Fruit fly (Drosophila melanogaster): Measurements from ENCODE around the gene msi.

Gene msi

dm6 chr3R:25651414-25651813, 135.5 kb downstream of the msi start (continued):
- TF ChIP-seq hkb (optimal IDR thresholded peaks at IDR 0.05) (no peak), hkb (GFP tag; IDR thresholded peaks at IDR 0.05) (peak; percentile 60), CG17802 (tag; optimal IDR thresholded peaks at IDR 0.05) (no peak), CG9609 (GFP tag; optimal IDR thresholded peaks at IDR 0.05) (no peak), disco-r (GFP tag; optimal IDR thresholded peaks at IDR 0.05) (no peak), CHES-1-like (GFP tag; optimal IDR thresholded peaks at IDR 0.05) (no peak), pum (GFP tag; optimal IDR thresholded peaks at IDR 0.05) (no peak), nom (GFP tag; optimal IDR thresholded peaks at IDR 0.05) (no peak), p53 (GFP tag; optimal IDR thresholded peaks at IDR 0.05) (no peak), sens-2 (GFP tag; IDR thresholded peaks at IDR 0.05) (0 out of 2 replicates have a peak, but pooled peaks have one; percentile 28), kni (GFP tag; optimal IDR thresholded peaks at IDR 0.05) (no peak), sim (GFP tag; IDR thresholded peaks at IDR 0.05) (no peak), CG10543 (GFP tag; optimal IDR thresholded peaks at IDR 0.05) (no peak), BtbVII (GFP tag; optimal IDR thresholded peaks at IDR 0.05) (no peak), CG13123 (GFP tag; optimal IDR thresholded peaks at IDR 0.05) (no peak), Poxn (GFP tag; IDR thresholded peaks at IDR 0.05) (no peak), zf30C (GFP tag; optimal IDR thresholded peaks at IDR 0.05) (no peak), CG9876 (GFP tag; optimal IDR thresholded peaks at IDR 0.05) (no peak), CG18764 (GFP tag; optimal IDR thresholded peaks at IDR 0.05) (no peak), CG2712 (tag; optimal IDR thresholded peaks at IDR 0.05) (peak; percentile 34), CG14441 (GFP tag; IDR thresholded peaks at IDR 0.05) (0 out of 2 replicates have a peak, but pooled peaks have one; percentile 16), Fer2 (tag; optimal IDR thresholded peaks at IDR 0.05) (no peak), slbo (GFP tag; IDR thresholded peaks at IDR 0.05) (peak; percentile 28; the same call in 1 of the 2 replicates), cas (GFP tag; IDR thresholded peaks at IDR 0.05) (no peak), sens (GFP tag) (peak; percentile 27), prd (optimal IDR thresholded peaks at IDR 0.05) (no peak), prd (GFP tag; IDR thresholded peaks at IDR 0.05) (peak; percentile 33; the same call in 2 of the 3 replicates), Xrp1 (GFP tag; IDR thresholded peaks at IDR 0.05) (peak; percentile 53; the same call in 1 of the 2 replicates), exex (tag; optimal IDR thresholded peaks at IDR 0.05) (no peak), Dp (GFP tag; optimal IDR thresholded peaks at IDR 0.05) (no peak), NfI (GFP tag; optimal IDR thresholded peaks at IDR 0.05) (no peak), crc (GFP tag; optimal IDR thresholded peaks at IDR 0.05) (no peak), CG14014 (GFP tag; IDR thresholded peaks at IDR 0.05) (0 out of 2 replicates have a peak, but pooled peaks have one; percentile 25), cad (GFP tag; optimal IDR thresholded peaks at IDR 0.05) (no peak), CG32767 (GFP tag; IDR thresholded peaks at IDR 0.05) (no peak), CG31224 (GFP tag; IDR thresholded peaks at IDR 0.05) (0 out of 2 replicates have a peak, but pooled peaks have one; percentile 21), Atf3 (GFP tag; optimal IDR thresholded peaks at IDR 0.05) (no peak), gce (GFP tag; IDR thresholded peaks at IDR 0.05) (no peak), CG3847 (GFP tag; IDR thresholded peaks at IDR 0.05) (no peak; the same call in 1 of the 2 replicates), CG5180 (GFP tag; optimal IDR thresholded peaks at IDR 0.05) (no peak), zfh1 (GFP tag; IDR thresholded peaks at IDR 0.05) (no peak), esg (GFP tag; conservative IDR thresholded peaks at IDR 0.05) (no peak), CG2202 (tag; optimal IDR thresholded peaks at IDR 0.05) (no peak), HLH3B (GFP tag; IDR thresholded peaks at IDR 0.05) (peak; percentile 40; the same call in 1 of the 2 replicates), CG1024 (GFP tag; IDR thresholded peaks at IDR 0.05) (no peak), dmrt11E (tag; optimal IDR thresholded peaks at IDR 0.05) (no peak), shn (GFP tag; optimal IDR thresholded peaks at IDR 0.05) (no peak), CG12236 (GFP tag; optimal IDR thresholded peaks at IDR 0.05) (no peak), peb (GFP tag; IDR thresholded peaks at IDR 0.05) (no peak), CG34224 (GFP tag; IDR thresholded peaks at IDR 0.05; ENCODE audit: partially characterized antibody) (no peak), HmgD (GFP tag; optimal IDR thresholded peaks at IDR 0.05) (no peak), CG10979 (tag; optimal IDR thresholded peaks at IDR 0.05) (peak; percentile 33), sd (tag; optimal IDR thresholded peaks at IDR 0.05) (no peak)
